Fruit fly (Drosophila melanogaster): ENCODE results near the gene CG31248.

The CG31248 gene

DNA sequence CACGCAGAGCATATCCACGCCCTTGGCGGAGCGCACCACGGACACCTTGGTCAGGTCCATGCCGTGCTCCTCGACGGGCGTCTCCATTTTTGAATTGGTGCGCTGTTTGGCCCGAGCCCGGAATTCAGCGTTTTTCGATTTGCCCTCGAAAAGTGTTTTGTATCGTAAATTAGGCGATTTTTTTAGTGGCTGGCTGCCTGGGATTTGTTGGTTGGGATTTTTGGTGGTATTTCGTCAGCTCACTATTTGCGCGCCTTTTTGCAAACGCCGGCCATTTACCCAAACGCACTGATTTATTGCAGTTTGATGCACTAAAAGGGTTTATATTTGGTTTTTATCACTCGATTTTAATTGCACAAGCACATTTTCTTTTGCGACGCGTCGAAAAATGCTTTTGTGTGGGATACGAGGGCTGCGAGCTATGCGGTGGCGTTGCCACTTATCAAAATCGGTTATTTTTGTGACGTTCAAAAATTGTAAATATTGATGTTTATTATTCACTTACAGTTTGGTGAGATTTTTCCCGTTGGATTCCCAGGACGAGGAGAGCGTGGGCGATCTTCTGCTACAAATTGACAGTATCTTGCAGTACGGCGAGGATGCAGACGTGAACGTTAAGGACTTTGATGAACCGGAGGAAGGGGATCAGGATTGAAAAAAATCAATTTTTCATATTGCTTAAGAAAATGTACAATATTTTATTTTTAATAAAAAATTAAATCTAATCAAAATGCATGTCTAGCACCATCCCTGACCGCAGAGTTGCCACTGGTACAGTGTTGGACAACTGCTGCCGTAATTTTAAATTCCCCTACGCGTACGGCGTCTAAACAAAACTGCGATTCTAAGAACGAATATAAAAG, 21.7 kb downstream of the CG31248 start, which contains the start of the genes gfzf and Sas-4 (continued):
- TF ChIP-seq Eip75B (GFP tag; optimal IDR thresholded peaks at IDR 0.05) (no peak), CG6276 (GFP tag; optimal IDR thresholded peaks at IDR 0.05) (no peak), Hr4 (GFP tag; optimal IDR thresholded peaks at IDR 0.05) (no peak), cyc (GFP tag; optimal IDR thresholded peaks at IDR 0.05) (peak; percentile 61), Sox102F (GFP tag; optimal IDR thresholded peaks at IDR 0.05) (no peak), pdm3 (GFP tag; optimal IDR thresholded peaks at IDR 0.05) (peak; percentile 70), topi (GFP tag; optimal IDR thresholded peaks at IDR 0.05) (no peak), Ets21C (GFP tag; optimal IDR thresholded peaks at IDR 0.05) (no peak), CG11902 (GFP tag; optimal IDR thresholded peaks at IDR 0.05) (peak; percentile 71), Ets96B (tag; optimal IDR thresholded peaks at IDR 0.05) (peak; percentile 21), Hr39 (GFP tag; optimal IDR thresholded peaks at IDR 0.05) (peak; percentile 76), CG10631 (GFP tag; optimal IDR thresholded peaks at IDR 0.05) (peak; percentile 70), spab (GFP tag; optimal IDR thresholded peaks at IDR 0.05) (no peak), vri (GFP tag; optimal IDR thresholded peaks at IDR 0.05) (no peak), fkh (GFP tag; optimal IDR thresholded peaks at IDR 0.05) (no peak), Smox (GFP tag; optimal IDR thresholded peaks at IDR 0.05) (no peak)

DNA sequence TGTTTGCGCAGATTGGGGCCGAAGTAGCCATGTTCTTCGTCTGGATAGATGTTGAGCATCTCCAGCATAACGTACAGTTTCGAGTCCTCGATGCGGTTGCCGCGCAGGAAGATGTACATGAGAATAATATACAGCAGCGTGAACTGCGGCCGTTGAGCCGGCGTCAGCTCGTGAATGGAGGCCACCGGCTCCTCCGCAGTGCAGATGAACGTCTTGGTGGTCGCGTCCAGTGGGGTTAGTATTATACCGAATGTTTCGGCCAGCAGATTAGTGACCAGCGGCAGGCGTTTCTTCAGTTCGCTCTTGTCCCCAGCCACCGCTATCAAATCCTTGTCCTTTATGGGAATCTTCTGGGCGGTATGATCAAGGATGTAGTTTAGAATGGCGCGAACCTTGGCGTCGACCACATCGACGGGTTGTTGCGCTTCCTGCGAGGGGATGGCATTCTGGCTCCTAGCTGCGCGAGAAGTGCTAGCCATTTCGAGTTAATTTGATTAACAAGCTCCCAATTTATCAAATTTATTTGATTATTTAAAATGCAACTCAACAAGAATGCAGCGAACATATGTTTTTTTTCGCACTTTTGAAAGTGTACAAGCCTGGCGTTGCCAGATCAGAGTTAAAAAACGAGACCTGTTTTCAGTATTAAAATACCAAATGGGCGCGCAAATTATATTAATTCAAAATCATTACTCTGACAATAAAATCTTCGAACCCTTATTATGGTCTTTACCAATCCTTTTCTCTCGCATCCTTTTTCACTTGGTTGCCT, 25.7 kb downstream of the CG31248 start, which contains the start of gene MAGE:
Gene MAGE (minus strand): TSS at position 595 of the 772 bp plus-strand sequence.
- TF ChIP-seq fkh (GFP tag; optimal IDR thresholded peaks at IDR 0.05), result no peak
- TF ChIP-seq dac (GFP tag; optimal IDR thresholded peaks at IDR 0.05), result no peak
- no peak for TF ChIP-seq Met (GFP tag; optimal IDR thresholded peaks at IDR 0.05)
- TF ChIP-seq cyc (GFP tag; optimal IDR thresholded peaks at IDR 0.05), result no peak
- TF ChIP-seq Gug (GFP tag; IDR thresholded peaks at IDR 0.05), result no peak

DNA sequence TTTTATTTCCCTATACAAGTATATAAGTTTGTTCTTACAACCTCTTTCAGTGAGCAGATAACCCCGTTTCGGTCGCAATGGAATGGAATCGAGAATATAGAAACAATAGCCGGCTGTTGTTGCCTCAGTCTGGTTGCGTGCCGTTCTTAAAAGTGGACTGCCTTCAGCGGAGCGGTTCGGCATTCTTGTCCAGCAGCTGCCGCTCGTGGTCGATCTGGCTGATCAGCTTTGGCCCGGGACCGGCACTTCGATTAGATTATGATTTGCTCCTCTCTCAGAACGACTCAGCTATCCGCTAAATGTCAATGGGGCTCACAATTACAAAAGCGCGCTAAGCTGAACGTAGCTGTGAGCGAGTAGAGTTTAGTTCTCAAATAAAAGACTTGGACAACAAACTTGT, 28.0 kb downstream of the CG31248 start:
- TF ChIP-seq achi (GFP tag; optimal IDR thresholded peaks at IDR 0.05) (no peak), CG3919 (GFP tag; optimal IDR thresholded peaks at IDR 0.05) (no peak), CG10669 (GFP tag; optimal IDR thresholded peaks at IDR 0.05) (no peak), CG6792 (GFP tag; optimal IDR thresholded peaks at IDR 0.05) (no peak), salr (GFP tag; optimal IDR thresholded peaks at IDR 0.05) (no peak)

dm6 chr3R:7159615-7160014, 30.5 kb downstream of the CG31248 start:
- TF ChIP-seq ss (GFP tag; optimal IDR thresholded peaks at IDR 0.05) (peak in 1 of 2 experiments; percentile 3), Blimp-1 (GFP tag; optimal IDR thresholded peaks at IDR 0.05) (peak; percentile 91), CG10631 (GFP tag; optimal IDR thresholded peaks at IDR 0.05) (no peak), CG6792 (GFP tag; optimal IDR thresholded peaks at IDR 0.05) (no peak), CG6808 (GFP tag; optimal IDR thresholded peaks at IDR 0.05) (peak; percentile 25), esn (GFP tag; optimal IDR thresholded peaks at IDR 0.05) (no peak), CG6854 (GFP tag; optimal IDR thresholded peaks at IDR 0.05) (no peak), Smox (GFP tag; optimal IDR thresholded peaks at IDR 0.05) (peak; percentile 3), Hr39 (GFP tag; optimal IDR thresholded peaks at IDR 0.05) (no peak), Hr4 (GFP tag; optimal IDR thresholded peaks at IDR 0.05) (no peak), dsx (GFP tag; optimal IDR thresholded peaks at IDR 0.05; ENCODE audit: poor library complexity, severe bottlenecking) (peak; percentile 4), topi (GFP tag; optimal IDR thresholded peaks at IDR 0.05) (no peak), CG11762 (GFP tag; optimal IDR thresholded peaks at IDR 0.05; ENCODE audit: insufficient read depth) (no peak), lz (GFP tag; optimal IDR thresholded peaks at IDR 0.05) (no peak), CG11902 (GFP tag; optimal IDR thresholded peaks at IDR 0.05) (no peak), CG31627 (GFP tag; optimal IDR thresholded peaks at IDR 0.05) (no peak), Ets96B (tag; optimal IDR thresholded peaks at IDR 0.05) (no peak), Gug (GFP tag; IDR thresholded peaks at IDR 0.05) (no peak), CG6276 (GFP tag; optimal IDR thresholded peaks at IDR 0.05) (peak; percentile 1), eg (GFP tag; IDR thresholded peaks at IDR 0.05) (0 out of 3 replicates have a peak, but pooled peaks have one; percentile 34), Sox14 (GFP tag; optimal IDR thresholded peaks at IDR 0.05) (no peak), Eip78C (GFP tag) (peak; percentile 58), spab (GFP tag; optimal IDR thresholded peaks at IDR 0.05) (no peak), achi (GFP tag; optimal IDR thresholded peaks at IDR 0.05) (no peak), Sox102F (GFP tag; optimal IDR thresholded peaks at IDR 0.05) (no peak)

Data from whole organism, prepupa.